Fruit fly (Drosophila melanogaster): ENCODE results near the gene CG3534.

Gene CG3534

DNA sequence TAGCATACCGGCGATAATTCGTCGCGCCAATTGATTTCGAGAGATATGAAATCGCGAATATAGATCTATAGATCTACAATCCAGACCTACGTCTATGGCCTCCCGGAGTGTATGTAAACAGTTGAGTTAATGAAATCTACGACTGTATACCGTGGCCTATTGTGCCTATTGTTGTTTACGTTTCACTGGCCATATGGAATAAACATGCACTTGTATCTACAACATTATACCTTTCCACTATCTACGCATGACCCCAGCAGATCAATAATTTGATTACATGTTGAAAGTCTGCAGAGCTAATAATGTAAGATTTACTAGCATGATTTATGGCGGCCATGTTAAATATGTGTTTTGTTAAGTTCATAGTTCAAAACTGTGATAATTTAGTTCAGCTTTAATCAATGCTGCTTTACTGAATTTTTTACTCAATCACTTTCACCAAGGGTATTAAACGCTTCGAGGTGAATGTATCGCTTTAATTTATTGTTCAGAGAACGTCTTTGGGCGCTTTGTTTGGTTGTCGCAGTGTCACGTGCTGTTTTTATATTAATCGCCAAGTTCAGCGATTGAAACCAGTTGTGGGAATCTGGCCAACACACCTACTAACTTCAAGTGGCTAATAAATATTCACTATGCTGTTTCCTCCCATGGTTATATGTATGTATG lies 15.2 kb upstream of the CG3534 start:
- TF ChIP-seq Met (GFP tag; optimal IDR thresholded peaks at IDR 0.05) (no peak), svp (GFP tag) (peak; percentile 59), fkh (GFP tag; optimal IDR thresholded peaks at IDR 0.05) (peak; percentile 66)

- TF ChIP-seq cyc (GFP tag; optimal IDR thresholded peaks at IDR 0.05) (no peak), spab (GFP tag; optimal IDR thresholded peaks at IDR 0.05) (no peak), Sox15 (GFP tag; optimal IDR thresholded peaks at IDR 0.05) (no peak), Eip75B (GFP tag; optimal IDR thresholded peaks at IDR 0.05) (no peak), CG8319 (GFP tag; optimal IDR thresholded peaks at IDR 0.05) (no peak), net (GFP tag; optimal IDR thresholded peaks at IDR 0.05) (no peak), CG8632 (GFP tag; optimal IDR thresholded peaks at IDR 0.05) (no peak), Lpt (GFP tag; optimal IDR thresholded peaks at IDR 0.05) (peak; percentile 2), svp (GFP tag) (peak; percentile 100), CG9139 (GFP tag; optimal IDR thresholded peaks at IDR 0.05) (no peak), CG6854 (GFP tag; optimal IDR thresholded peaks at IDR 0.05) (peak; percentile 1), fd85E (GFP tag; optimal IDR thresholded peaks at IDR 0.05) (no peak), CG11762 (GFP tag; optimal IDR thresholded peaks at IDR 0.05; ENCODE audit: insufficient read depth) (no peak), Gug (GFP tag; IDR thresholded peaks at IDR 0.05) (no peak), Hr4 (GFP tag; optimal IDR thresholded peaks at IDR 0.05) (no peak), achi (GFP tag; optimal IDR thresholded peaks at IDR 0.05) (no peak), acj6 (GFP tag; optimal IDR thresholded peaks at IDR 0.05) (no peak), CG15336 (GFP tag; IDR thresholded peaks at IDR 0.05) (peak; percentile 28; the same call in 1 of the 2 replicates), vri (GFP tag; optimal IDR thresholded peaks at IDR 0.05) (peak; percentile 84), CG6276 (GFP tag; optimal IDR thresholded peaks at IDR 0.05) (no peak), Sox102F (GFP tag; optimal IDR thresholded peaks at IDR 0.05) (no peak), Smox (GFP tag; optimal IDR thresholded peaks at IDR 0.05) (no peak), fkh (GFP tag; optimal IDR thresholded peaks at IDR 0.05) (peak; percentile 14), Eip78C (GFP tag) (peak; percentile 72), Sox14 (GFP tag; optimal IDR thresholded peaks at IDR 0.05) (no peak), Ets96B (tag; optimal IDR thresholded peaks at IDR 0.05) (no peak), eg (GFP tag; IDR thresholded peaks at IDR 0.05) (no peak)
Measured at dm6 chr3R:16982108-16982707, 14.0 kb upstream of the CG3534 start, which contains the start of gene AhcyL2. AhcyL2 (minus strand) TSS chr3R:16982158.

- TF ChIP-seq eg (GFP tag; IDR thresholded peaks at IDR 0.05) (no peak), acj6 (GFP tag; optimal IDR thresholded peaks at IDR 0.05) (no peak), spab (GFP tag; optimal IDR thresholded peaks at IDR 0.05) (no peak), ss (GFP tag; optimal IDR thresholded peaks at IDR 0.05) (no peak), achi (GFP tag; optimal IDR thresholded peaks at IDR 0.05) (no peak), CG6792 (GFP tag; optimal IDR thresholded peaks at IDR 0.05) (no peak), esn (GFP tag; optimal IDR thresholded peaks at IDR 0.05) (no peak), CG9139 (GFP tag; optimal IDR thresholded peaks at IDR 0.05) (no peak), Gug (GFP tag; IDR thresholded peaks at IDR 0.05) (no peak), Ets96B (tag; optimal IDR thresholded peaks at IDR 0.05) (no peak), CG11902 (GFP tag; optimal IDR thresholded peaks at IDR 0.05) (no peak), Blimp-1 (GFP tag; optimal IDR thresholded peaks at IDR 0.05) (no peak), lz (GFP tag; optimal IDR thresholded peaks at IDR 0.05) (no peak), CG7368 (GFP tag; optimal IDR thresholded peaks at IDR 0.05) (no peak)
Measured at dm6 chr3R:16983001-16983400, 13.2 kb upstream of the CG3534 start.

DNA sequence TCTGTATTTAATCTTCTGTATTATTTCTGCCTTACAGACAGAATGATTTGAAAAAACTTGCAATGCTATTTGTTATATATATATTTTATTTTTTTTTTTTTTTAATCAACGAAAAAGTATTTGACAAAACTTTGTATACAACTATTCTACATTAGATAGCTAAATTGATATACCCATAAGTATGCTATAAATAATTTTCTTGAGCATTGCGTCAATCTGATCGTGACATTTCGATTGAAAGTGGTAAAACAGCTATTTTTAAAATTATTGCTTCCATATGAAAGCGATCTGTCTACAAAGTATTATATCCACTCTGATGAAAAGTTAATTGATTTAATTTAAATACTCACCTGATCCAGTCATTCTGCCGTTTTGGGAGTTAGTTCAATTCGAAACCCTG lies 12.0 kb upstream of the CG3534 start:
- TF ChIP-seq dac (GFP tag; optimal IDR thresholded peaks at IDR 0.05) (no peak), dsx (GFP tag; optimal IDR thresholded peaks at IDR 0.05; ENCODE audit: poor library complexity, severe bottlenecking) (no peak), pdm3 (GFP tag; optimal IDR thresholded peaks at IDR 0.05) (no peak), Lpt (GFP tag; optimal IDR thresholded peaks at IDR 0.05) (no peak), lz (GFP tag; optimal IDR thresholded peaks at IDR 0.05) (no peak), acj6 (GFP tag; optimal IDR thresholded peaks at IDR 0.05) (no peak), Eip93F (GFP tag; optimal IDR thresholded peaks at IDR 0.05) (no peak), esn (GFP tag; optimal IDR thresholded peaks at IDR 0.05) (no peak), Blimp-1 (GFP tag; optimal IDR thresholded peaks at IDR 0.05) (no peak), eg (GFP tag; IDR thresholded peaks at IDR 0.05) (no peak), ss (GFP tag; optimal IDR thresholded peaks at IDR 0.05) (no peak), CG11762 (GFP tag; optimal IDR thresholded peaks at IDR 0.05; ENCODE audit: insufficient read depth) (no peak), CG11294 (GFP tag; IDR thresholded peaks at IDR 0.05) (no peak), CG32006 (GFP tag; optimal IDR thresholded peaks at IDR 0.05) (no peak), CG15336 (GFP tag; IDR thresholded peaks at IDR 0.05) (no peak)
